Fruit fly (Drosophila melanogaster) whole organism, embryonic: ENCODE measurements around the gene Fdx1.

Experiments used
- CG1024 ChIP-seq: fragments of 200-800 bp; sonication (Bioruptor generic); IDR thresholded peaks from 2 replicates; pipeline ENCODE4 v1.3.6; 2022; ENCODE audit warnings: missing biosample characterization, missing genetic modification characterization
- CG10274 ChIP-seq: fragments of 200-800 bp; sonication (Bioruptor generic); optimal IDR thresholded peaks from 3 replicates; lab custom pipeline; 2017; ENCODE audit warnings: missing biosample characterization, mild to moderate bottlenecking, missing genetic modification characterization
- CG10654 ChIP-seq: fragments of 200-800 bp; sonication (Bioruptor generic); optimal IDR thresholded peaks from 2 replicates; lab custom pipeline; 2016; ENCODE audit warnings: missing biosample characterization, missing genetic modification characterization
- CG11398 ChIP-seq: fragments of 200-800 bp; sonication (Bioruptor generic); optimal IDR thresholded peaks from 2 replicates; lab custom pipeline; 2016; ENCODE audit warnings: missing biosample characterization, missing genetic modification characterization
- CG12942 ChIP-seq: fragments of 200-800 bp; sonication (Bioruptor generic); optimal IDR thresholded peaks from 3 replicates; lab custom pipeline; 2016; ENCODE audit warnings: missing biosample characterization, missing genetic modification characterization
- CG13775 ChIP-seq: fragments of 200-800 bp; sonication (Bioruptor generic); optimal IDR thresholded peaks from 3 replicates; lab custom pipeline; 2017; ENCODE audit warnings: missing biosample characterization, mild to moderate bottlenecking, missing genetic modification characterization
- CG14710 ChIP-seq: fragments of 200-800 bp; sonication (Bioruptor generic); optimal IDR thresholded peaks from 3 replicates; lab custom pipeline; 2019; ENCODE audit warnings: missing biosample characterization, mild to moderate bottlenecking, missing genetic modification characterization, moderate library complexity
- CG17568 ChIP-seq: fragments of 200-800 bp; sonication (Bioruptor generic); optimal IDR thresholded peaks from 2 replicates; lab custom pipeline; 2018; ENCODE audit warnings: missing biosample characterization, mild to moderate bottlenecking, missing genetic modification characterization, moderate library complexity
- CG17912 ChIP-seq: fragments of 200-800 bp; sonication (Bioruptor generic); optimal IDR thresholded peaks from 2 replicates; lab custom pipeline; 2018; ENCODE audit warnings: missing biosample characterization, mild to moderate bottlenecking, missing genetic modification characterization
- CG4424 ChIP-seq: fragments of 200-800 bp; sonication (Bioruptor generic); optimal IDR thresholded peaks from 3 replicates; lab custom pipeline; 2016; ENCODE audit warnings: missing biosample characterization, missing genetic modification characterization
- CG4730 ChIP-seq: fragments of 200-800 bp; sonication (Bioruptor generic); IDR thresholded peaks from 2 replicates; pipeline ENCODE4 v1.3.6; 2022; ENCODE audit warnings: missing biosample characterization, missing genetic modification characterization
- CG6791 ChIP-seq: fragments of 200-800 bp; sonication (Bioruptor generic); IDR thresholded peaks from 3 replicates; pipeline ENCODE4 v1.3.6; 2022; ENCODE audit warnings: missing biosample characterization, missing genetic modification characterization; ENCODE audit not compliant: partially characterized antibody
- CG7839 ChIP-seq: fragments of 200-800 bp; sonication (Bioruptor generic); optimal IDR thresholded peaks from 3 replicates; lab custom pipeline; 2018; ENCODE audit warnings: missing biosample characterization, mild to moderate bottlenecking, missing genetic modification characterization, moderate library complexity
- CG8281 ChIP-seq: fragments of 200-800 bp; sonication (Bioruptor generic); optimal IDR thresholded peaks from 2 replicates; lab custom pipeline; 2018; ENCODE audit warnings: missing biosample characterization, mild to moderate bottlenecking, missing genetic modification characterization, moderate library complexity
- CG8944 ChIP-seq: fragments of 200-800 bp; sonication (Bioruptor generic); optimal IDR thresholded peaks from 3 replicates; lab custom pipeline; 2016; ENCODE audit warnings: missing biosample characterization, missing genetic modification characterization
- CG9817 ChIP-seq: fragments of 200-800 bp; sonication (Bioruptor generic); optimal IDR thresholded peaks from 2 replicates; lab custom pipeline; 2018; ENCODE audit warnings: missing biosample characterization, mild to moderate bottlenecking, missing genetic modification characterization, moderate library complexity
- CG9876 ChIP-seq: fragments of 200-800 bp; sonication (Bioruptor generic); optimal IDR thresholded peaks from 2 replicates; lab custom pipeline; 2016; ENCODE audit warnings: missing biosample characterization, missing genetic modification characterization
- CTCF ChIP-seq: fragments of 200-800 bp; sonication (Bioruptor generic); optimal IDR thresholded peaks from 2 replicates; lab custom pipeline; 2017; ENCODE audit warnings: missing biosample characterization, mild to moderate bottlenecking, missing genetic modification characterization, moderate library complexity
- Dip2 ChIP-seq: fragments of 200-800 bp; sonication (Bioruptor generic); IDR thresholded peaks from 2 replicates; pipeline ENCODE4 v1.3.6; 2022; ENCODE audit warnings: missing biosample characterization, missing genetic modification characterization
- Dp ChIP-seq: fragments of 200-800 bp; sonication (Bioruptor generic); optimal IDR thresholded peaks from 2 replicates; lab custom pipeline; 2018; ENCODE audit warnings: missing biosample characterization, mild to moderate bottlenecking, missing genetic modification characterization, moderate library complexity
- Gsc ChIP-seq: fragments of 200-800 bp; sonication (Bioruptor generic); IDR thresholded peaks from 2 replicates; pipeline ENCODE4 v1.3.6; 2022; ENCODE audit warnings: missing biosample characterization, missing genetic modification characterization
- HLH54F ChIP-seq: fragments of 200-800 bp; sonication (Bioruptor generic); optimal IDR thresholded peaks from 3 replicates; lab custom pipeline; 2016; ENCODE audit warnings: missing biosample characterization, missing genetic modification characterization
- Hr39 ChIP-seq: fragments of >200 bp; optimal IDR thresholded peaks from 2 replicates; lab custom pipeline; 2017
- MBD-R2 ChIP-seq: fragments of 200-800 bp; sonication (Bioruptor generic); IDR thresholded peaks from 2 replicates; pipeline ENCODE4 v1.3.6; 2022; ENCODE audit warnings: missing biosample characterization, missing genetic modification characterization
- Nf-YA ChIP-seq: fragments of 200-800 bp; sonication (Bioruptor generic); IDR thresholded peaks from 2 replicates; pipeline ENCODE4 v1.3.6; 2022; ENCODE audit warnings: missing biosample characterization, missing genetic modification characterization
- Nf-YB ChIP-seq: fragments of 200-800 bp; sonication (Bioruptor generic); optimal IDR thresholded peaks from 3 replicates; lab custom pipeline; 2019; ENCODE audit warnings: missing biosample characterization, mild to moderate bottlenecking, missing genetic modification characterization, moderate library complexity
- PHDP ChIP-seq: fragments of 200-800 bp; sonication (Bioruptor generic); optimal IDR thresholded peaks from 3 replicates; lab custom pipeline; 2018; ENCODE audit warnings: missing biosample characterization, mild to moderate bottlenecking, missing genetic modification characterization, moderate library complexity
- Pdp1 ChIP-seq, 2 experiments: fragments of 200-800 bp; sonication (Bioruptor generic); optimal IDR thresholded peaks; 3 replicates each; lab custom pipeline; 2016; ENCODE audit warnings: missing biosample characterization in 2 of 2, missing genetic modification characterization in 2 of 2, mild to moderate bottlenecking in 1 of 2, moderate library complexity in 1 of 2
- Taf1 ChIP-seq: fragments of 200-800 bp; sonication (Bioruptor generic); IDR thresholded peaks from 2 replicates; pipeline ENCODE4 v1.3.6; 2022; ENCODE audit warnings: missing biosample characterization, missing genetic modification characterization
- Trl ChIP-seq, 3 experiments: fragments of >200 bp in 2 of 3; fragments of 200-800 bp in 1 of 3; sonication (Bioruptor generic) in 1 of 3; optimal IDR thresholded peaks; 2 replicates in 1 of 3; 3 replicates in 2 of 3; lab custom pipeline; 2016 to 2017; ENCODE audit warnings: missing biosample characterization in 1 of 3, missing genetic modification characterization in 1 of 3
- YL-1 ChIP-seq: fragments of 200-800 bp; sonication (Bioruptor generic); optimal IDR thresholded peaks from 3 replicates; lab custom pipeline; 2017; ENCODE audit warnings: missing biosample characterization, mild to moderate bottlenecking, missing genetic modification characterization
- abd-A ChIP-seq: fragments of 200-800 bp; sonication (Bioruptor generic); optimal IDR thresholded peaks from 3 replicates; lab custom pipeline; 2019; ENCODE audit warnings: missing biosample characterization, mild to moderate bottlenecking, missing genetic modification characterization, moderate library complexity
- ash1 ChIP-seq: fragments of 200-800 bp; sonication (Bioruptor generic); optimal IDR thresholded peaks from 2 replicates; lab custom pipeline; 2018; ENCODE audit warnings: missing biosample characterization, mild to moderate bottlenecking, missing genetic modification characterization
- ato ChIP-seq: fragments of 200-800 bp; sonication (Bioruptor generic); IDR thresholded peaks from 2 replicates; pipeline ENCODE4 v1.3.6; 2022; ENCODE audit warnings: missing biosample characterization, missing genetic modification characterization; ENCODE audit not compliant: partially characterized antibody
- caup ChIP-seq: fragments of 200-800 bp; sonication (Bioruptor generic); optimal IDR thresholded peaks from 3 replicates; lab custom pipeline; 2017; ENCODE audit warnings: missing biosample characterization, mild to moderate bottlenecking, missing genetic modification characterization, moderate library complexity; ENCODE audit not compliant: severe bottlenecking
- dati ChIP-seq: fragments of 200-800 bp; sonication (Bioruptor generic); IDR thresholded peaks from 2 replicates; pipeline ENCODE4 v1.3.6; 2022; ENCODE audit warnings: missing biosample characterization, missing genetic modification characterization
- fd3F ChIP-seq: fragments of 200-800 bp; sonication (Bioruptor generic); optimal IDR thresholded peaks from 2 replicates; lab custom pipeline; 2018; ENCODE audit warnings: missing biosample characterization, mild to moderate bottlenecking, missing genetic modification characterization, moderate library complexity
- hkb ChIP-seq, 2 experiments: fragments of 200-800 bp in 1 of 2; fragments of >200 bp in 1 of 2; sonication (Bioruptor generic) in 1 of 2; IDR thresholded peaks in 1 of 2; optimal IDR thresholded peaks in 1 of 2; 2 replicates each; pipeline versions ENCODE4 v1.3.6 to Lab custom; 2017 to 2022; ENCODE audit warnings: missing biosample characterization in 1 of 2, missing genetic modification characterization in 1 of 2
- jumu ChIP-seq: fragments of 200-800 bp; sonication (Bioruptor generic); optimal IDR thresholded peaks from 3 replicates; lab custom pipeline; 2016; ENCODE audit warnings: missing biosample characterization, missing genetic modification characterization
- kay ChIP-seq: fragments of 200-800 bp; sonication (Bioruptor generic); optimal IDR thresholded peaks from 2 replicates; lab custom pipeline; 2016; ENCODE audit warnings: missing biosample characterization, missing genetic modification characterization
- kni ChIP-seq: fragments of 200-800 bp; sonication (Bioruptor generic); optimal IDR thresholded peaks from 3 replicates; lab custom pipeline; 2017; ENCODE audit warnings: mild to moderate bottlenecking, missing biosample characterization, missing genetic modification reagents, missing genetic modification characterization
- mam ChIP-seq: fragments of 200-800 bp; sonication (Bioruptor generic); optimal IDR thresholded peaks from 3 replicates; lab custom pipeline; 2016; ENCODE audit warnings: missing biosample characterization, missing genetic modification characterization
- mirr ChIP-seq: fragments of 200-800 bp; sonication (Bioruptor generic); optimal IDR thresholded peaks from 3 replicates; lab custom pipeline; 2018; ENCODE audit warnings: missing biosample characterization, mild to moderate bottlenecking, missing genetic modification characterization
- pfk ChIP-seq: fragments of 200-800 bp; sonication (Bioruptor generic); optimal IDR thresholded peaks from 2 replicates; lab custom pipeline; 2018; ENCODE audit warnings: missing biosample characterization, mild to moderate bottlenecking, missing genetic modification characterization, moderate library complexity
- phol ChIP-seq: fragments of 200-800 bp; sonication (Bioruptor generic); optimal IDR thresholded peaks from 3 replicates; lab custom pipeline; 2018; ENCODE audit warnings: missing biosample characterization, mild to moderate bottlenecking, missing genetic modification characterization, moderate library complexity
- pros ChIP-seq: fragments of 200-800 bp; sonication (Bioruptor generic); optimal IDR thresholded peaks from 3 replicates; lab custom pipeline; 2019; ENCODE audit warnings: missing biosample characterization, mild to moderate bottlenecking, missing genetic modification characterization, moderate library complexity
- ro ChIP-seq: fragments of 200-800 bp; sonication (Bioruptor generic); IDR thresholded peaks from 2 replicates; pipeline ENCODE4 v1.3.6; 2022; ENCODE audit warnings: missing biosample characterization, missing genetic modification characterization
- row ChIP-seq: fragments of 200-800 bp; sonication (Bioruptor generic); IDR thresholded peaks from 3 replicates; pipeline ENCODE4 v1.3.6; 2022; ENCODE audit warnings: missing biosample characterization, missing genetic modification characterization
- schlank ChIP-seq: fragments of 200-800 bp; sonication (Bioruptor generic); optimal IDR thresholded peaks from 2 replicates; lab custom pipeline; 2018; ENCODE audit warnings: missing biosample characterization, mild to moderate bottlenecking, missing genetic modification characterization

The Fdx1 gene

DNA sequence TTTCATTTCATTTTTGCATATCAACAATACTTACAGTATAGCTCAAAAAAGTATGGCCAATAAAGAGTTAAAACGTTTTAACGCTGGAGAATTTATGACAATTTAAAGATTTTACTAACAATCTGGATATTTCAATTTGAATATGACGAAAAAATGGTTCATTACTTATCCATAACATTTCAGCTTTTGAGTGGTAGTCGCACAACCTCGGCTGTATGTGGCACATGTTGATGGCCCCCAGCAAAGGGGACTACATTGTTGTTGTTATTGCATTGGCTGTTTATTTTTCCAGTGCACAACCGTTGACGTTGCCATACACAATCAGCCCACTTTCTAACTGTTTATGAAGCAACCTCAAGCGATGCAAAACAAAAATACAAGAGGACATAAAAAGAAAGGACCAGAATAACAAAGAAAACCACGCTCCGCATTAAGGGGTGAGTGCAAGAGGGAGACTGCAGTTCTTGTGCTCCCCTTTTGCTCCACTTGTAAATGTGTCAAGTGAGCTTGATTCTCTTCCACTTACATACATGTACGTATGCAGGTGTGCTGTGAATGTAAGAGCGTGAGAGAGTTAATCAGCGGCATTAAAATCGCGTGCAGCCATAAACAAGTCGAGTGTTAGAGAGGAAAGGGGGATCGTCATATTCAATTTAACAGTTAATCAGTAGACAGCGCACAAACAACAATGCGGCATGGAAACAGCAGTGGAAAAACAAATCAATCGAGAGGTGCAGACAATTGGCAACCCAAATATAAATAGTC lies 49.2 kb upstream of the Fdx1 start (continued):
- TF ChIP-seq ato (GFP tag; lab: Robert Waterston, UW) = no peak
- no peak for TF ChIP-seq Hr39
- no peak for TF ChIP-seq CG14710 (tag; lab: Kevin White, UChicago)
- TF ChIP-seq Trl (optimal IDR thresholded peaks at IDR 0.05; lab: Kevin White, UChicago) = peak in 1 of 2 experiments; percentile 1
- no peak for TF ChIP-seq Trl (GFP tag; optimal IDR thresholded peaks at IDR 0.05; lab: Kevin White, UChicago)
- no peak for TF ChIP-seq abd-A (tag; lab: Kevin White, UChicago)
- TF ChIP-seq phol = peak; percentile 41
- peak; percentile 52 for TF ChIP-seq PHDP (tag; lab: Kevin White, UChicago)
- no peak for TF ChIP-seq Taf1 (GFP tag; lab: Robert Waterston, UW)
- no peak for TF ChIP-seq mirr (GFP tag; lab: Kevin White, UChicago)
- TF ChIP-seq CG4424 = peak; percentile 51
- TF ChIP-seq fd3F (GFP tag; lab: Kevin White, UChicago) = peak; percentile 21
- no peak for TF ChIP-seq CG17912 (GFP tag; lab: Kevin White, UChicago)
- TF ChIP-seq CG1024 (GFP tag; lab: Robert Waterston, UW) = peak; percentile 26; the same call in 1 of the 2 replicates
- TF ChIP-seq CG7839 (tag; lab: Kevin White, UChicago) = peak; percentile 58
- TF ChIP-seq kni (GFP tag; lab: Kevin White, UChicago) = no peak
- TF ChIP-seq Dip2 (GFP tag; lab: Robert Waterston, UW) = no peak
- TF ChIP-seq Nf-YB (GFP tag; lab: Kevin White, UChicago) = no peak
- no peak for TF ChIP-seq YL-1 (GFP tag; lab: Kevin White, UChicago)
- peak; percentile 29 for TF ChIP-seq CG17568 (GFP tag; lab: Kevin White, UChicago)
- TF ChIP-seq CG10274 = no peak
- TF ChIP-seq CG12942 (GFP tag; lab: Kevin White, UChicago) = peak; percentile 4
- TF ChIP-seq Gsc (GFP tag; lab: Robert Waterston, UW) = 0 out of 2 replicates have a peak, but pooled peaks have one; percentile 32
- TF ChIP-seq caup (GFP tag; lab: Kevin White, UChicago) = peak; percentile 17
- no peak for TF ChIP-seq kay
- TF ChIP-seq CG9817 (tag; lab: Kevin White, UChicago) = peak; percentile 15
- no peak for TF ChIP-seq pfk (GFP tag; lab: Kevin White, UChicago)
- TF ChIP-seq CG8281 = no peak
- TF ChIP-seq row = peak; percentile 75
- no peak for TF ChIP-seq Pdp1 (GFP tag; optimal IDR thresholded peaks at IDR 0.05; lab: Kevin White, UChicago)
- no peak for TF ChIP-seq schlank (tag; lab: Kevin White, UChicago)
- no peak for TF ChIP-seq Dp
- TF ChIP-seq HLH54F (GFP tag; lab: Kevin White, UChicago) = no peak
- TF ChIP-seq CG8944 (GFP tag; lab: Kevin White, UChicago) = no peak
- no peak for TF ChIP-seq ash1
- no peak for TF ChIP-seq mam (GFP tag; lab: Kevin White, UChicago)
- TF ChIP-seq CG13775 (GFP tag; lab: Kevin White, UChicago) = peak; percentile 23
- TF ChIP-seq CG10654 (GFP tag; lab: Kevin White, UChicago) = no peak
- no peak for TF ChIP-seq MBD-R2 (GFP tag; lab: Robert Waterston, UW)
- TF ChIP-seq CG4730 = no peak
- no peak for TF ChIP-seq pros (GFP tag; lab: Kevin White, UChicago)
- TF ChIP-seq CTCF (GFP tag; lab: Kevin White, UChicago) = peak; percentile 9
- TF ChIP-seq jumu = no peak
- peak; percentile 2 for TF ChIP-seq CG11398 (GFP tag; lab: Kevin White, UChicago)
- TF ChIP-seq dati (GFP tag; lab: Robert Waterston, UW) = no peak
- TF ChIP-seq Nf-YA (GFP tag; lab: Robert Waterston, UW) = peak; percentile 43; the same call in 1 of the 2 replicates
- no peak for TF ChIP-seq CG9876 (GFP tag; lab: Kevin White, UChicago)
- TF ChIP-seq ro (GFP tag; lab: Robert Waterston, UW) = no peak
- TF ChIP-seq hkb (optimal IDR thresholded peaks at IDR 0.05; lab: Kevin White, UChicago) = no peak
- peak; percentile 66; the same call in 1 of the 2 replicates for TF ChIP-seq hkb (GFP tag; IDR thresholded peaks at IDR 0.05; lab: Robert Waterston, UW)
- TF ChIP-seq CG6791 = no peak
